Worm (Caenorhabditis elegans): ENCODE data around the gene fbxa-220.

fbxa-220 gene

DNA sequence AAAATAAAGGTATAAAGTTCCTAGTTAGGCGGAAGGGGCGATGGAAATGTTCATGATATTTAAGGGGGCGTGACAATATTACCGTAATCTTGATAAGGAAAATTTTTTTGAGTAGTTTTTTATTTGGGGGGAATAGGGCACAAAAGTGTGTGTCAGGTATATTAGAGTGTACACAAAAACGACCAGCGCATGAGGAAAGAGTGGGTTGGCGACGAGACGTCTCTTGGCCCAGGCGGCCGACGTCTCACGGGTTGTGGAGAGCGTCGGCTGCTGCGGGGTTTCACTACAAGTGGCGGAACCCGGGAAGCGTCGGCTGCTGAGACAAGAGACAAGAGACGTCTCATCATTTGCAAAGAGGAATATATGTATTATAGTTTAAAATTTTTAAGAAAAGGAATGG, 20.3 kb downstream of the fbxa-220 start:
- TF ChIP-seq mel-28 (tag; optimal IDR thresholded peaks at IDR 0.05; ENCODE audit: borderline replicate concordance) (peak; percentile 30), ztf-18 (tag; optimal IDR thresholded peaks at IDR 0.05) (peak; percentile 14), let-526 (GFP tag; IDR thresholded peaks at IDR 0.05) (no peak), lin-26 (GFP tag; IDR thresholded peaks at IDR 0.05) (peak; percentile 59; the same call in 1 of the 2 replicates), nhr-80 (tag; optimal IDR thresholded peaks at IDR 0.05) (peak; percentile 64), lir-1 (GFP tag; conservative IDR thresholded peaks at IDR 0.05) (0 out of 2 replicates have a peak, but pooled peaks have one; percentile 35), ceh-100 (GFP tag; IDR thresholded peaks at IDR 0.05) (no peak), ztf-22 (GFP tag; optimal IDR thresholded peaks at IDR 0.05) (no peak), tbp1 (GFP tag; optimal IDR thresholded peaks at IDR 0.05) (peak; percentile 6), F23B12.7 (tag; optimal IDR thresholded peaks at IDR 0.05; ENCODE audit: insufficient read depth) (no peak), tlf-1 (GFP tag; optimal IDR thresholded peaks at IDR 0.05) (peak; percentile 23), lsy-27 (tag; optimal IDR thresholded peaks at IDR 0.05; ENCODE audit: borderline replicate concordance, insufficient read depth) (no peak), snpc-1.1 (tag; optimal IDR thresholded peaks at IDR 0.05; ENCODE audit: insufficient read depth) (peak; percentile 74), attf-5 (GFP tag; optimal IDR thresholded peaks at IDR 0.05) (peak; percentile 33), lin-40 (tag; optimal IDR thresholded peaks at IDR 0.05) (peak; percentile 62), ztf-6 (GFP tag; IDR thresholded peaks at IDR 0.05) (no peak), nfya-1 (tag; optimal IDR thresholded peaks at IDR 0.05; ENCODE audit: borderline replicate concordance, insufficient read depth) (no peak), ztf-28 (GFP tag; IDR thresholded peaks at IDR 0.05) (no peak), hmg-20 (GFP tag; IDR thresholded peaks at IDR 0.05) (0 out of 2 replicates have a peak, but pooled peaks have one; percentile 13), ets-4 (GFP tag; optimal IDR thresholded peaks at IDR 0.05) (peak; percentile 24), dpff-1 (tag; optimal IDR thresholded peaks at IDR 0.05) (no peak), snpc-4 (GFP tag; optimal IDR thresholded peaks at IDR 0.05) (peak; percentile 93), snpc-4 (tag; optimal IDR thresholded peaks at IDR 0.05) (peak; percentile 98 to 99 (median 99)), atf-7 (tag; optimal IDR thresholded peaks at IDR 0.05) (peak; percentile 27), athp-1 (tag; optimal IDR thresholded peaks at IDR 0.05) (peak; percentile 22), hmg-1.2 (GFP tag; IDR thresholded peaks at IDR 0.05) (peak; percentile 73), nfya-2 (GFP tag; IDR thresholded peaks at IDR 0.05) (no peak), chd-7 (tag; optimal IDR thresholded peaks at IDR 0.05) (peak; percentile 49), repo-1 (tag; optimal IDR thresholded peaks at IDR 0.05) (peak; percentile 35), lin-35 (GFP tag; optimal IDR thresholded peaks at IDR 0.05) (no peak), Y53G8AR.9 (GFP tag; conservative IDR thresholded peaks at IDR 0.05) (0 out of 2 replicates have a peak, but pooled peaks have one; percentile 35), dox-1 (GFP tag; IDR thresholded peaks at IDR 0.05) (peak; percentile 81), cebp-2 (GFP tag; IDR thresholded peaks at IDR 0.05) (no peak), ceh-27 (GFP tag; optimal IDR thresholded peaks at IDR 0.05) (peak; percentile 32), zfh-2 (GFP tag; conservative IDR thresholded peaks at IDR 0.05) (peak; percentile 97), ztf-26 (tag; optimal IDR thresholded peaks at IDR 0.05) (peak; percentile 66), F52B5.7 (tag; optimal IDR thresholded peaks at IDR 0.05) (peak; percentile 46), K12H6.12 (tag; optimal IDR thresholded peaks at IDR 0.05) (no peak), B0035.1 (tag; optimal IDR thresholded peaks at IDR 0.05) (peak; percentile 41), mcd-1 (GFP tag; IDR thresholded peaks at IDR 0.05) (peak; percentile 68), nhr-90 (tag; optimal IDR thresholded peaks at IDR 0.05) (peak; percentile 36), egrh-3 (GFP tag; IDR thresholded peaks at IDR 0.05) (peak; percentile 84), unc-130 (GFP tag; optimal IDR thresholded peaks at IDR 0.05) (no peak), ceh-79 (tag; optimal IDR thresholded peaks at IDR 0.05) (peak; percentile 59), rec-8 (tag; optimal IDR thresholded peaks at IDR 0.05) (no peak), die-1 (tag; optimal IDR thresholded peaks at IDR 0.05) (peak; percentile 14), lag-1 (GFP tag; IDR thresholded peaks at IDR 0.05) (no peak), xnd-1 (tag; optimal IDR thresholded peaks at IDR 0.05) (no peak)
